Fruit fly (Drosophila melanogaster): ENCODE results near the gene CG34342.

Gene CG34342

DNA sequence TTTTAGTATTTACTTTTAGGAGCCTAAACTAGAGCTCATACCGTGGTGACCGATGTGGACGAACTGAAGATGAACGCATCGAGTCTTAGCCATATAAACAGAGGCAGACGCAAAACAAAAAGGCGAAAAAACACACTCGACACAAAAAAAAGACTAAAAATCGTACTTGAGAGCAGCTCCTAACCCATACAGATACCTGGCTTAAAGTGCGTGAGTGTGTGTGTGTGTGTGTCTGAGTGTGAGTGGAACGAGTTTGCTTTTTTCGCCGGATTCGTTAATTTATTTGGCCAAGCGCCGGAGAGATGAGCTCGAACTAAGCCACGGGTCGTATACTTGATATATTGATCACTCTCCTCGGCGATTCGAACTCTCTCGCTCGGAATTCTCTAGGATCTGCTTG lies 40.4 kb upstream of the CG34342 start, which contains the start of gene frm:
TSS of gene frm (minus strand) at position 73 of the 400 bp plus-strand sequence.
- no peak for TF ChIP-seq HLH106 (tag; optimal IDR thresholded peaks at IDR 0.05)
- TF ChIP-seq Vsx2 (GFP tag; optimal IDR thresholded peaks at IDR 0.05; ENCODE audit: partially characterized antibody) = no peak
- no peak for TF ChIP-seq Jra (GFP tag; optimal IDR thresholded peaks at IDR 0.05)
- TF ChIP-seq br (GFP tag; optimal IDR thresholded peaks at IDR 0.05) = no peak
- TF ChIP-seq Rel (GFP tag; optimal IDR thresholded peaks at IDR 0.05) = peak; percentile 18
- peak; percentile 37 for TF ChIP-seq Rel (tag; optimal IDR thresholded peaks at IDR 0.05)
- peak; percentile 56 for TF ChIP-seq Sp1 (GFP tag; optimal IDR thresholded peaks at IDR 0.05)
- no peak for TF ChIP-seq rgr (GFP tag; optimal IDR thresholded peaks at IDR 0.05)
- peak; percentile 27 for TF ChIP-seq jim (GFP tag; optimal IDR thresholded peaks at IDR 0.05)
- TF ChIP-seq Myc (optimal IDR thresholded peaks at IDR 0.05) = no peak
- TF ChIP-seq CrebA (GFP tag; optimal IDR thresholded peaks at IDR 0.05; ENCODE audit: borderline replicate concordance) = peak; percentile 10
- no peak for TF ChIP-seq dl (GFP tag; optimal IDR thresholded peaks at IDR 0.05; ENCODE audit: insufficient read depth in 1 of 2, partially characterized antibody in 2 of 2)
- TF ChIP-seq dsf (GFP tag; optimal IDR thresholded peaks at IDR 0.05; ENCODE audit: borderline replicate concordance) = no peak
- TF ChIP-seq Dfd (GFP tag; optimal IDR thresholded peaks at IDR 0.05) = peak; percentile 8
- TF ChIP-seq Hr78 (GFP tag; optimal IDR thresholded peaks at IDR 0.05) = no peak
- TF ChIP-seq brk (GFP tag; optimal IDR thresholded peaks at IDR 0.05) = no peak

DNA sequence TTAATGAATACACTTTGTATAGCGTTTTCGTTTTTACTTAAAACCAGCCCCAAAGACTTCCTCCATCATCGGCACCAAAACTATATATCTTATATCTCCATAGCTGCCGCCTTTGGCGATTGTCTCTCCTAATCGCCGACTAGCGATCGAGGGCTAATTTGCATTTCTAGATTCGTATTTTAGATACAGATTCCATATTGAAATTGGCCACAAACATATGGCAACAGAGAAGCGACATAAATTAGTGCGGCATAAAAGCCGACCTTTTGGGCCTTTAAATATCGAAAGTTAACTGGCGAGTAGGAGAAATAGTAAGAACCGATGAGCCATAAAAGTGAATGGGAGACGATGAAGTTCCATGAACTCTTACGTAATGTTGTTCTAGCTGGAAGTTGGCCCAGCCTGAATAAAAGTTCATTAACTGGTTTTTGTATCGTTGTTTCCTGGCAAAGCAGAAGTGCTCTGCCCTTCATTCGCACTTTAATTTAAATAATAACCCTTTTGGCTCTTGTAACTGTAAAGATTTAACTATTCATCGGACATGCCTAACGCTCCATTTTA lies 37.9 kb upstream of the CG34342 start:
- no peak for TF ChIP-seq woc (GFP tag; optimal IDR thresholded peaks at IDR 0.05)
- no peak for TF ChIP-seq fru (GFP tag; optimal IDR thresholded peaks at IDR 0.05)
- no peak for TF ChIP-seq psq (GFP tag; optimal IDR thresholded peaks at IDR 0.05)
- TF ChIP-seq CG32264 (GFP tag; optimal IDR thresholded peaks at IDR 0.05) = no peak
- TF ChIP-seq Myc (optimal IDR thresholded peaks at IDR 0.05) = no peak
- no peak for TF ChIP-seq Jra (GFP tag; optimal IDR thresholded peaks at IDR 0.05)
- TF ChIP-seq GATAd (GFP tag; optimal IDR thresholded peaks at IDR 0.05) = no peak
- TF ChIP-seq ey (GFP tag; optimal IDR thresholded peaks at IDR 0.05) = no peak
- TF ChIP-seq Dfd (GFP tag; optimal IDR thresholded peaks at IDR 0.05) = no peak
- no peak for TF ChIP-seq N (GFP tag; optimal IDR thresholded peaks at IDR 0.05)
- no peak for TF ChIP-seq Vsx2 (GFP tag; optimal IDR thresholded peaks at IDR 0.05; ENCODE audit: partially characterized antibody)
- no peak for TF ChIP-seq brk (GFP tag; optimal IDR thresholded peaks at IDR 0.05)
- TF ChIP-seq Mio (GFP tag; optimal IDR thresholded peaks at IDR 0.05) = no peak
- no peak for TF ChIP-seq pan (optimal IDR thresholded peaks at IDR 0.05)
- TF ChIP-seq Sp1 (GFP tag; optimal IDR thresholded peaks at IDR 0.05) = no peak
- no peak for TF ChIP-seq dmrt93B (GFP tag; optimal IDR thresholded peaks at IDR 0.05)
- TF ChIP-seq lola (GFP tag; optimal IDR thresholded peaks at IDR 0.05) = no peak
- no peak for TF ChIP-seq Dif (GFP tag; optimal IDR thresholded peaks at IDR 0.05; ENCODE audit: partially characterized antibody)
- TF ChIP-seq sage (GFP tag; optimal IDR thresholded peaks at IDR 0.05) = no peak
- TF ChIP-seq Abd-B (GFP tag; optimal IDR thresholded peaks at IDR 0.05) = no peak

DNA sequence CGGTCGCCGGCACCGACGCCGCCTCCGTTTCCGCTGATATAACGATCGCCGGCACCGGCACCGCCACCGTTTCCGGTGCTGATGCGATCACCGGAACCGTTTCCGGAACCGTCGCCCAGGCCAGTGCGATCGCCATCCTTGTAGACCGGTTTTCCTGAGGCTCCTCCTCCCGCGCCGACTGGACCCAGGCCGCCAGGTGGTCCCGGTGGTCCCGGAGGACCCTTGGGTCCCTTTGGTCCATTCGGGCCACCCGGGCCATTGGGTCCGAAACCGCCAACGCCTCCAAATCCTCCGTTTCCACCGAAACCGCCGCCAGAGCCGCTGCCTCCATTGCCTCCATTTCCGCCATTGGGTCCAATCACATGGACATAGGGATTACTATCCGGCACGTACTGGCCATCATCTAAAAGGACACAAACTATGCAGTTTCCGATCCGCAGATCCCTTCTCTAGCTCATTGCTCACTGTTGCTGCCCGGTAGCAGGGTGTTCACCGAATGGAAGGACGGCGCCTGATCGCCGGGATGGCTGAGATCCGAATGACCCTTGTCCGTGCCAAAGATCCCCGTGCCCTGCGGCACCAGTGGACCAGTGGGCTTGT lies 32.2 kb upstream of the CG34342 start:
- no peak for TF ChIP-seq CG9705 (GFP tag; optimal IDR thresholded peaks at IDR 0.05)
- TF ChIP-seq sv (GFP tag; optimal IDR thresholded peaks at IDR 0.05) = no peak
- TF ChIP-seq Dfd (GFP tag; optimal IDR thresholded peaks at IDR 0.05) = peak; percentile 99

DNA sequence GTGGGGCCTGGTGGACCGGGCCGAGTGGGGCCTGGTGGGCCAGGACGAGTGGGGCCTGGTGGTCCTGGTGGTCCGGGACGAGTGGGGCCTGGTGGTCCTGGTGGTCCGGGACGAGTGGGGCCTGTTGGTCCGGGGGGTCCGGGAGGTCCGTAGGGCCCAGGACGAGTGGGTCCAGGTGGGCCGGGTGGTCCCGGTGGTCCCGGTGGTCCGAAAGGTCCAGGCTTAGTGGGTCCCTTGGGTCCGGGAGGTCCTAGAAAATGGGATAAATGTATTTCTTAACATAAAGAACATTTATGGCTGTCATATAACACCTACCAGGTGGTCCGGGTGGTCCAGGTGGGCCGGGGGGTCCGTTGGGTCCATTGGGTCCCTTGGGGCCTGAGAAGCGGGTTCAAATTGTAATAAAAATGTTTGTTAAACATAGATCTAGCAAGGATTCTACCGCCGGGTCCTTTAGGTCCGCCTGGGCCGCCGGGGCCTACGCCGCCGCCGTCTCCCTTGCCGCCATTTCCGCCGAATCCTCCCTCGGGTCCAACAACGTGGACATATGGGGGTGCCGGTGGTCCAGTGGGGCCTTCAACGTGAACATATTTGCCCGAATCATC lies 30.1 kb upstream of the CG34342 start:
- no peak for TF ChIP-seq Rel (GFP tag; optimal IDR thresholded peaks at IDR 0.05)
- TF ChIP-seq Rel (tag; optimal IDR thresholded peaks at IDR 0.05) = no peak
- TF ChIP-seq Dfd (GFP tag; optimal IDR thresholded peaks at IDR 0.05) = peak; percentile 99

DNA sequence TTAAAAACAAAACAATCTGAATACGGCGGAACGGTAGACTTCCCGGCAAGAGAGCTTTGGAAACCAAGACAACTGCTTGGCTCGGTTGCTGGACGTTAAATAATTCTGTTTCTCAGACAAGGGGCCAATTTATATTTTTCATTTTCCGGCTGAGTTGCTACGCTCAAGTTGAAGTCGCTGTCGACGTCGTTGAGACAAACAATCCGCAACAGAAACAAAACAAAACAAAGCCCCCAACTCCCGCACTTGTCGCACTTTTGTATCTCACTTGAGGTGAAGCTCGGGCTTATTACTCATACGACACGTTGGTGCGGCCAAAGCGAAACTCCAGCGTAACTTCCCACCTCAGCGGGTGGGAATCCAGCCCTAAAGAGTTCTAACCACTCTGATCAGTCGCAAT lies 25.0 kb upstream of the CG34342 start, which contains the start of gene CG13285:
TSS of gene CG13285 (minus strand) at position 101 of the 400 bp plus-strand sequence.
- TF ChIP-seq ey (GFP tag; optimal IDR thresholded peaks at IDR 0.05) = no peak
- TF ChIP-seq GATAd (GFP tag; optimal IDR thresholded peaks at IDR 0.05) = no peak
- no peak for TF ChIP-seq foxo (GFP tag; optimal IDR thresholded peaks at IDR 0.05)
- TF ChIP-seq HLH106 (tag; optimal IDR thresholded peaks at IDR 0.05) = no peak
- TF ChIP-seq rgr (GFP tag; optimal IDR thresholded peaks at IDR 0.05) = no peak
- no peak for TF ChIP-seq tai (GFP tag; optimal IDR thresholded peaks at IDR 0.05)
- TF ChIP-seq brk (GFP tag; optimal IDR thresholded peaks at IDR 0.05) = no peak
- TF ChIP-seq Rel (GFP tag; optimal IDR thresholded peaks at IDR 0.05) = no peak
- no peak for TF ChIP-seq Rel (tag; optimal IDR thresholded peaks at IDR 0.05)
- TF ChIP-seq CrebA (GFP tag; optimal IDR thresholded peaks at IDR 0.05; ENCODE audit: borderline replicate concordance) = no peak

Data from whole organism, wandering third instar larva.